Worm (Caenorhabditis elegans) whole organism, L2 larva: Measurements from ENCODE around the gene pgp-11.

ENCODE experiments used
- R02D3.7 ChIP-seq: fragments of 150-350 bp; optimal IDR thresholded peaks from 2 replicates; lab custom pipeline; 2014; ENCODE audit warnings: missing biosample characterization, missing genetic modification characterization
- ZK546.5 ChIP-seq: sonication (generic microtip); optimal IDR thresholded peaks from 2 replicates; lab custom pipeline; 2017; ENCODE audit warnings: missing biosample characterization, missing genetic modification characterization
- dmd-4 ChIP-seq: sonication (generic microtip); optimal IDR thresholded peaks from 2 replicates; lab custom pipeline; 2017; ENCODE audit warnings: missing biosample characterization, missing genetic modification characterization
- nhr-11 ChIP-seq: fragments of 150-350 bp; optimal IDR thresholded peaks from 2 replicates; lab custom pipeline; 2014; ENCODE audit warnings: missing biosample characterization, missing genetic modification characterization
- nhr-12 ChIP-seq: fragments of 150-350 bp; optimal IDR thresholded peaks from 2 replicates; lab custom pipeline; 2014; ENCODE audit warnings: missing biosample characterization, missing genetic modification characterization
- snpc-4 ChIP-seq: fragments of 150-350 bp; optimal IDR thresholded peaks from 2 replicates; lab custom pipeline; 2014; ENCODE audit warnings: missing biosample characterization, missing genetic modification characterization

- TF ChIP-seq ZK546.5 (tag; lab: Kevin White, UChicago), result no peak
- no peak for TF ChIP-seq R02D3.7 (tag; lab: Kevin White, UChicago)
- no peak for TF ChIP-seq dmd-4
- TF ChIP-seq snpc-4, result no peak
- TF ChIP-seq nhr-12, result no peak
- TF ChIP-seq nhr-11 (tag; lab: Kevin White, UChicago), result no peak
Measured at ce11 chrII:8027663-8028062, 23.6 kb upstream of the pgp-11 start, which contains the start of gene swsn-7.
